Fruit fly (Drosophila melanogaster): Measurements from ENCODE around the gene stx.

DNA sequence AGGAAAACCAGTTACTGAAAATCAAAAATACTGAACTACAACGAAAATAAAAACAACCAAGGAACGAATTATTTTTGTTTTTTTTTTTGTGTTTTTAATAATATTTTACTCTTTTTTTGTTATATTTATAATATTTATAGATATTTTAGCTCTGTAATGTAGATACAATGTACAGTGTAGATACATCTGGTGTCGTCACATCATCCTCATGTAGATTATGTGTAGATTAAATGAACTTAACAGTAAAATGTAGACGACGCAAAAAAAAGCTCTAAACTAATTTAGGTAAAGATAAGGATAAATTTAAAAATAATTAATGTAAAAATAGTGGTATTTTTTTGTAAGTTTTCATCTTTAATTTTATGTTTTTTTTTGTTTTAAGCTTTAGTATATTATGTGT, 44.5 kb upstream of the stx start:
- TF ChIP-seq Sin3A (optimal IDR thresholded peaks at IDR 0.05) (no peak), h (optimal IDR thresholded peaks at IDR 0.05) (no peak), ttk (optimal IDR thresholded peaks at IDR 0.05) (no peak), psq (optimal IDR thresholded peaks at IDR 0.05) (no peak)
